Fruit fly (Drosophila melanogaster) whole organism, embryonic: ENCODE results near the gene P5CDh2.

ENCODE experiments used
- Abd-B ChIP-seq: fragments of 200-800 bp; sonication (Bioruptor generic); optimal IDR thresholded peaks from 2 replicates; lab custom pipeline; 2018; ENCODE audit warnings: missing biosample characterization, mild to moderate bottlenecking, missing genetic modification characterization, moderate library complexity
- Adf1 ChIP-seq: fragments of 200-800 bp; sonication (Bioruptor generic); IDR thresholded peaks from 2 replicates; pipeline ENCODE4 v1.3.6; 2022; ENCODE audit warnings: missing biosample characterization, missing genetic modification characterization
- BtbVII ChIP-seq: fragments of 200-800 bp; sonication (Bioruptor generic); optimal IDR thresholded peaks from 3 replicates; lab custom pipeline; 2017; ENCODE audit warnings: missing biosample characterization, mild to moderate bottlenecking, missing genetic modification characterization
- Bteb2 ChIP-seq: fragments of 200-800 bp; sonication (Bioruptor generic); optimal IDR thresholded peaks from 2 replicates; lab custom pipeline; 2016; ENCODE audit warnings: missing biosample characterization, missing genetic modification characterization
- CG10267 ChIP-seq: fragments of 200-800 bp; sonication (Bioruptor generic); optimal IDR thresholded peaks from 2 replicates; lab custom pipeline; 2018; ENCODE audit warnings: missing biosample characterization, mild to moderate bottlenecking, missing genetic modification characterization, moderate library complexity
- CG10274 ChIP-seq: fragments of 200-800 bp; sonication (Bioruptor generic); optimal IDR thresholded peaks from 3 replicates; lab custom pipeline; 2017; ENCODE audit warnings: missing biosample characterization, mild to moderate bottlenecking, missing genetic modification characterization
- CG10366 ChIP-seq: fragments of 200-800 bp; sonication (Bioruptor generic); IDR thresholded peaks from 2 replicates; pipeline ENCODE4 v1.3.6; 2022; ENCODE audit warnings: missing biosample characterization, missing genetic modification characterization
- CG11085 ChIP-seq: fragments of 200-800 bp; sonication (Bioruptor generic); IDR thresholded peaks from 2 replicates; pipeline ENCODE4 v1.3.6; 2022; ENCODE audit warnings: missing biosample characterization, missing genetic modification characterization
- CG11504 ChIP-seq: fragments of 200-800 bp; sonication (Bioruptor generic); optimal IDR thresholded peaks from 3 replicates; lab custom pipeline; 2019; ENCODE audit warnings: missing biosample characterization, mild to moderate bottlenecking, missing genetic modification characterization, moderate library complexity
- CG15479 ChIP-seq: fragments of 200-800 bp; sonication (Bioruptor generic); optimal IDR thresholded peaks from 3 replicates; lab custom pipeline; 2019; ENCODE audit warnings: missing biosample characterization, mild to moderate bottlenecking, missing genetic modification characterization, moderate library complexity
- CG17359 ChIP-seq: fragments of 200-800 bp; sonication (Bioruptor generic); optimal IDR thresholded peaks from 3 replicates; lab custom pipeline; 2018; ENCODE audit warnings: missing biosample characterization, mild to moderate bottlenecking, missing genetic modification characterization, moderate library complexity
- CG1792 ChIP-seq: fragments of 200-800 bp; sonication (Bioruptor generic); optimal IDR thresholded peaks from 2 replicates; lab custom pipeline; 2016; ENCODE audit warnings: missing biosample characterization, missing genetic modification characterization
- CG2678 ChIP-seq: fragments of 200-800 bp; sonication (Bioruptor generic); optimal IDR thresholded peaks from 3 replicates; lab custom pipeline; 2019; ENCODE audit warnings: missing biosample characterization, mild to moderate bottlenecking, missing genetic modification characterization, moderate library complexity
- CG31441 ChIP-seq: fragments of 200-800 bp; sonication (Bioruptor generic); IDR thresholded peaks from 2 replicates; pipeline ENCODE4 v1.3.6; 2022; ENCODE audit warnings: missing biosample characterization, missing genetic modification characterization
- CG3726 ChIP-seq: fragments of 200-800 bp; sonication (Bioruptor generic); IDR thresholded peaks from 3 replicates; pipeline ENCODE4, ENCODE4 v1.3.6; 2022; ENCODE audit warnings: missing biosample characterization, missing genetic modification characterization
- CG3838 ChIP-seq: fragments of 200-800 bp; sonication (Bioruptor generic); optimal IDR thresholded peaks from 3 replicates; lab custom pipeline; 2016; ENCODE audit warnings: missing biosample characterization, missing genetic modification characterization
- CG3847 ChIP-seq: fragments of 200-800 bp; sonication (Bioruptor generic); IDR thresholded peaks from 2 replicates; pipeline ENCODE4 v1.3.6; 2022; ENCODE audit warnings: missing biosample characterization, missing genetic modification characterization
- CG7271 ChIP-seq: fragments of 200-800 bp; sonication (Bioruptor generic); optimal IDR thresholded peaks from 2 replicates; lab custom pipeline; 2018; ENCODE audit warnings: missing biosample characterization, mild to moderate bottlenecking, missing genetic modification characterization, moderate library complexity
- CG8765 ChIP-seq: fragments of 200-800 bp; sonication (Bioruptor generic); IDR thresholded peaks from 2 replicates; pipeline ENCODE4 v1.3.6; 2022; ENCODE audit warnings: missing biosample characterization, missing genetic modification characterization
- D19A ChIP-seq: fragments of 200-800 bp; optimal IDR thresholded peaks from 3 replicates; lab custom pipeline; 2019; ENCODE audit warnings: missing biosample characterization, mild to moderate bottlenecking, missing genetic modification characterization, moderate library complexity
- Dip3 ChIP-seq: fragments of 200-800 bp; sonication (Bioruptor generic); optimal IDR thresholded peaks from 3 replicates; lab custom pipeline; 2016; ENCODE audit warnings: missing biosample characterization, missing genetic modification characterization
- Dll ChIP-seq: fragments of 200-800 bp; sonication (Bioruptor generic); IDR thresholded peaks from 4 replicates; pipeline ENCODE4 v1.3.6; 2022; ENCODE audit warnings: missing biosample characterization, missing genetic modification characterization; ENCODE audit not compliant: partially characterized antibody
- Hey ChIP-seq: fragments of 200-800 bp; sonication (Bioruptor generic); optimal IDR thresholded peaks from 3 replicates; lab custom pipeline; 2018; ENCODE audit warnings: missing biosample characterization, mild to moderate bottlenecking, missing genetic modification characterization
- Hr3 ChIP-seq: fragments of 200-800 bp; sonication (Bioruptor generic); optimal IDR thresholded peaks from 3 replicates; lab custom pipeline; 2016; ENCODE audit warnings: missing biosample characterization, missing genetic modification characterization
- Hr39 ChIP-seq: fragments of >200 bp; optimal IDR thresholded peaks from 2 replicates; lab custom pipeline; 2017
- MTF-1 ChIP-seq: fragments of 200-800 bp; sonication (Bioruptor generic); optimal IDR thresholded peaks from 2 replicates; lab custom pipeline; 2018; ENCODE audit warnings: missing biosample characterization, mild to moderate bottlenecking, missing genetic modification characterization, borderline replicate concordance
- Med ChIP-seq: fragments of 200-800 bp; sonication (Bioruptor generic); peaks from one replicate; lab custom pipeline; 2016; ENCODE audit warnings: missing biosample characterization, missing genetic modification characterization, mild to moderate bottlenecking, inconsistent platforms, moderate library complexity
- Pdp1 ChIP-seq, 2 experiments: fragments of 200-800 bp; sonication (Bioruptor generic); optimal IDR thresholded peaks; 3 replicates each; lab custom pipeline; 2016; ENCODE audit warnings: missing biosample characterization in 2 of 2, missing genetic modification characterization in 2 of 2, mild to moderate bottlenecking in 1 of 2, moderate library complexity in 1 of 2
- Sin3A ChIP-seq: fragments of >200 bp; optimal IDR thresholded peaks from 2 replicates; lab custom pipeline; 2018
- Ssrp ChIP-seq: fragments of 200-800 bp; sonication (Bioruptor generic); optimal IDR thresholded peaks from 2 replicates; lab custom pipeline; 2018; ENCODE audit warnings: missing biosample characterization, mild to moderate bottlenecking, missing genetic modification characterization, moderate library complexity
- Xrp1 ChIP-seq: fragments of 200-800 bp; sonication (Bioruptor generic); IDR thresholded peaks from 2 replicates; pipeline ENCODE4 v1.3.6; 2022; ENCODE audit warnings: missing biosample characterization, missing genetic modification characterization
- bsh ChIP-seq, 2 experiments: fragments of 200-800 bp; sonication (Bioruptor generic); optimal IDR thresholded peaks; 2 replicates each; lab custom pipeline; 2017 to 2018; ENCODE audit warnings: mild to moderate bottlenecking in 2 of 2, missing biosample characterization in 2 of 2, missing genetic modification characterization in 2 of 2, moderate library complexity in 1 of 2
- chif ChIP-seq, 2 experiments: fragments of 200-800 bp; sonication (Bioruptor generic); optimal IDR thresholded peaks; 3 replicates each; lab custom pipeline; 2016; ENCODE audit warnings: missing biosample characterization in 2 of 2, missing genetic modification characterization in 2 of 2
- chn ChIP-seq: fragments of 200-800 bp; sonication (Bioruptor generic); optimal IDR thresholded peaks from 2 replicates; lab custom pipeline; 2016; ENCODE audit warnings: missing biosample characterization, missing genetic modification characterization
- dmrt99B ChIP-seq: fragments of 200-800 bp; sonication (Bioruptor generic); optimal IDR thresholded peaks from 2 replicates; lab custom pipeline; 2018; ENCODE audit warnings: missing biosample characterization, mild to moderate bottlenecking, missing genetic modification characterization, moderate library complexity
- ewg ChIP-seq: fragments of 200-800 bp; sonication (Bioruptor generic); optimal IDR thresholded peaks from 3 replicates; lab custom pipeline; 2017; ENCODE audit warnings: mild to moderate bottlenecking, missing biosample characterization, missing genetic modification reagents, missing genetic modification characterization
- gem ChIP-seq: fragments of 200-800 bp; sonication (Bioruptor generic); optimal IDR thresholded peaks from 2 replicates; lab custom pipeline; 2019; ENCODE audit warnings: missing biosample characterization, mild to moderate bottlenecking, missing genetic modification characterization, moderate library complexity
- grn ChIP-seq: fragments of 200-800 bp; sonication (Bioruptor generic); optimal IDR thresholded peaks from 3 replicates; lab custom pipeline; 2017; ENCODE audit warnings: missing biosample characterization, missing genetic modification characterization
- gt ChIP-seq: fragments of 200-800 bp; sonication (Bioruptor generic); IDR thresholded peaks from 2 replicates; pipeline ENCODE4 v1.3.6; 2022; ENCODE audit warnings: missing biosample characterization, missing genetic modification characterization
- hth ChIP-seq: fragments of >200 bp; optimal IDR thresholded peaks from 2 replicates; lab custom pipeline; 2017; ENCODE audit warnings: inconsistent platforms
- nmo ChIP-seq: fragments of 200-800 bp; sonication (Bioruptor generic); optimal IDR thresholded peaks from 2 replicates; lab custom pipeline; 2018; ENCODE audit warnings: missing biosample characterization, mild to moderate bottlenecking, missing genetic modification characterization, moderate library complexity
- oc ChIP-seq: fragments of 200-800 bp; sonication (Bioruptor generic); optimal IDR thresholded peaks from 2 replicates; lab custom pipeline; 2018; ENCODE audit warnings: missing biosample characterization, mild to moderate bottlenecking, missing genetic modification characterization, moderate library complexity
- p53 ChIP-seq: fragments of 200-800 bp; sonication (Bioruptor generic); optimal IDR thresholded peaks from 2 replicates; lab custom pipeline; 2016; ENCODE audit warnings: missing biosample characterization, missing genetic modification characterization
- pb ChIP-seq: fragments of 200-800 bp; sonication (Bioruptor generic); optimal IDR thresholded peaks from 3 replicates; lab custom pipeline; 2016; ENCODE audit warnings: missing biosample characterization, missing genetic modification characterization
- pfk ChIP-seq: fragments of 200-800 bp; sonication (Bioruptor generic); optimal IDR thresholded peaks from 2 replicates; lab custom pipeline; 2018; ENCODE audit warnings: missing biosample characterization, mild to moderate bottlenecking, missing genetic modification characterization, moderate library complexity
- phol ChIP-seq: fragments of 200-800 bp; sonication (Bioruptor generic); optimal IDR thresholded peaks from 3 replicates; lab custom pipeline; 2018; ENCODE audit warnings: missing biosample characterization, mild to moderate bottlenecking, missing genetic modification characterization, moderate library complexity
- pros ChIP-seq: fragments of 200-800 bp; sonication (Bioruptor generic); optimal IDR thresholded peaks from 3 replicates; lab custom pipeline; 2019; ENCODE audit warnings: missing biosample characterization, mild to moderate bottlenecking, missing genetic modification characterization, moderate library complexity
- sd ChIP-seq: fragments of 200-800 bp; sonication (Bioruptor generic); optimal IDR thresholded peaks from 3 replicates; lab custom pipeline; 2018; ENCODE audit warnings: missing biosample characterization, mild to moderate bottlenecking, missing genetic modification characterization, moderate library complexity
- tgo ChIP-seq: fragments of 200-800 bp; sonication (Bioruptor generic); IDR thresholded peaks from 3 replicates; pipeline ENCODE4 v1.3.6; 2022; ENCODE audit warnings: missing biosample characterization, missing genetic modification characterization
- ttk ChIP-seq: fragments of 200-800 bp; sonication (Bioruptor generic); IDR thresholded peaks from 2 replicates; pipeline ENCODE4 v2.1.2; 2022; ENCODE audit warnings: missing biosample characterization, missing genetic modification characterization
- unpg ChIP-seq: fragments of 200-800 bp; sonication (Bioruptor generic); optimal IDR thresholded peaks from 3 replicates; lab custom pipeline; 2018; ENCODE audit warnings: missing biosample characterization, mild to moderate bottlenecking, missing genetic modification characterization, moderate library complexity

Gene P5CDh2

DNA sequence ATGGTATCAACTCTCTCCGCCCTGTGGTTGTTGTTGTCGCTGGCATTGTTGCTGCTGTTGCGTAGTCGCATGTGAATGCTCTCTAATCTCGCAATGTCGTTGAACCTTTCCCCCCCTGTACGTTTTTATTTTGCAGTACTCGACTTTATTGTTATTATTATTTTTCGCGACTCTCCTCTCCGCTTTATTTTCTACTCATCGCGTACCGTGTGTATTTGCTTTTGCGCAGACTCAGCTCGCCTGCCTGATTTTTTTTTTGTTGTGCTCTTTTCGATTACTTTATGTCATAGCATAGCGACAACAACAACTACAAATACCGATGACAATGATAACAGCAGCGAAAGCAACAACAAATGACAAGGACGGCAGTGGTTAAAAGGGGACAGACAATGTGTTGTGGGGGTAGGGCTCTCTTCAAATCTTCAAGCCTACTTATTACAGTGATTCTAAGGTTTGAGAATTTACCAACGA lies 48.2 kb upstream of the P5CDh2 start (continued):
- TF ChIP-seq CG15479 (GFP tag; lab: Kevin White, UChicago): peak; percentile 76
- TF ChIP-seq Sin3A (lab: Kevin White, UChicago): no peak
- 0 out of 4 replicates have a peak, but pooled peaks have one; percentile 33 for TF ChIP-seq Dll (GFP tag; lab: Robert Waterston, UW)
- TF ChIP-seq Med (GFP tag; lab: Kevin White, UChicago): peak; percentile 55
- peak; percentile 12 for TF ChIP-seq ewg
- TF ChIP-seq ttk: no peak
- TF ChIP-seq Hr39: no peak
- TF ChIP-seq tgo (GFP tag; lab: Robert Waterston, UW): 0 out of 3 replicates have a peak, but pooled peaks have one; percentile 1
- TF ChIP-seq Pdp1 (GFP tag; optimal IDR thresholded peaks at IDR 0.05; lab: Kevin White, UChicago): peak in 1 of 2 experiments; percentile 81
- no peak for TF ChIP-seq Dip3 (GFP tag; lab: Kevin White, UChicago)
- peak; percentile 73 for TF ChIP-seq grn (GFP tag; lab: Kevin White, UChicago)
- peak; percentile 5 for TF ChIP-seq oc
- peak; percentile 79 for TF ChIP-seq D19A (tag; lab: Kevin White, UChicago)
- TF ChIP-seq sd (tag; lab: Kevin White, UChicago): peak; percentile 15
- no peak for TF ChIP-seq CG11085 (GFP tag; lab: Robert Waterston, UW)
- no peak for TF ChIP-seq MTF-1 (GFP tag; lab: Kevin White, UChicago)
- TF ChIP-seq CG3847 (GFP tag; lab: Robert Waterston, UW): no peak
- TF ChIP-seq CG10274 (GFP tag; lab: Kevin White, UChicago): no peak
- peak; percentile 14 for TF ChIP-seq CG3838
- TF ChIP-seq CG7271: no peak
- TF ChIP-seq hth (lab: Kevin White, UChicago): no peak
- TF ChIP-seq chn (GFP tag; lab: Kevin White, UChicago): no peak

dm6 chr3R:21830303-21830707 lies 47.4 kb upstream of the P5CDh2 start:
- peak; percentile 44 for TF ChIP-seq CG2678 (tag; lab: Kevin White, UChicago)
- peak; percentile 45 for TF ChIP-seq D19A (tag; lab: Kevin White, UChicago)
- no peak for TF ChIP-seq chif (GFP tag; optimal IDR thresholded peaks at IDR 0.05; lab: Kevin White, UChicago)
- peak; percentile 18 for TF ChIP-seq Hr3
- no peak for TF ChIP-seq Adf1 (GFP tag; lab: Robert Waterston, UW)
- TF ChIP-seq CG1792: no peak
- peak; percentile 49; the same call in 1 of the 2 replicates for TF ChIP-seq Xrp1 (GFP tag; lab: Robert Waterston, UW)
- TF ChIP-seq CG3726 (GFP tag; lab: Robert Waterston, UW): no peak
- TF ChIP-seq pfk: no peak
- TF ChIP-seq p53 (GFP tag; lab: Kevin White, UChicago): no peak
- no peak for TF ChIP-seq gt (GFP tag; lab: Robert Waterston, UW)
- TF ChIP-seq CG11504 (tag; lab: Kevin White, UChicago): peak; percentile 43
- TF ChIP-seq CG31441 (GFP tag; lab: Robert Waterston, UW): 0 out of 2 replicates have a peak, but pooled peaks have one; percentile 48
- peak; percentile 63 for TF ChIP-seq nmo
- peak; percentile 19 for TF ChIP-seq unpg (GFP tag; lab: Kevin White, UChicago)
- TF ChIP-seq CG8765: no peak
- TF ChIP-seq Ssrp: peak; percentile 30
- no peak for TF ChIP-seq BtbVII (GFP tag; lab: Kevin White, UChicago)
- peak; percentile 56 to 57 for TF ChIP-seq bsh (GFP tag; optimal IDR thresholded peaks at IDR 0.05; lab: Kevin White, UChicago)
- no peak for TF ChIP-seq Bteb2 (GFP tag; lab: Kevin White, UChicago)
- peak; percentile 68 for TF ChIP-seq phol
- TF ChIP-seq Hey (tag; lab: Kevin White, UChicago): no peak
- peak; percentile 54 for TF ChIP-seq CG10267 (tag; lab: Kevin White, UChicago)
- TF ChIP-seq dmrt99B (tag; lab: Kevin White, UChicago): peak; percentile 8
- TF ChIP-seq gem (tag; lab: Kevin White, UChicago): peak; percentile 57
- no peak for TF ChIP-seq pb (GFP tag; lab: Kevin White, UChicago)
- TF ChIP-seq pros (GFP tag; lab: Kevin White, UChicago): no peak
- TF ChIP-seq Abd-B (GFP tag; lab: Kevin White, UChicago): peak; percentile 30
- peak; percentile 17 for TF ChIP-seq CG17359 (tag; lab: Kevin White, UChicago)
- no peak for TF ChIP-seq CG10366 (GFP tag; lab: Robert Waterston, UW)
